Fruit fly (Drosophila melanogaster) Kc167 (cell line): Measurements from ENCODE around the gene mbc.

Experiments
- Myc ChIP-seq: fragments of >200 bp; optimal IDR thresholded peaks from 2 replicates; lab custom pipeline; 2017; ENCODE audit warnings: missing external identifiers
- Sin3A ChIP-seq: fragments of >200 bp; optimal IDR thresholded peaks from 2 replicates; lab custom pipeline; 2018; ENCODE audit warnings: missing external identifiers
- h ChIP-seq: fragments of >200 bp; optimal IDR thresholded peaks from 3 replicates; lab custom pipeline; 2018; ENCODE audit warnings: missing external identifiers
- insv ChIP-seq: fragments of >200 bp; optimal IDR thresholded peaks from 3 replicates; lab custom pipeline; 2018; ENCODE audit warnings: missing external identifiers
- psq ChIP-seq: fragments of >200 bp; optimal IDR thresholded peaks from 2 replicates; lab custom pipeline; 2017; ENCODE audit warnings: missing external identifiers
- ttk ChIP-seq: sonication (Bioruptor generic); optimal IDR thresholded peaks from 2 replicates; lab custom pipeline; 2017; ENCODE audit warnings: missing external identifiers

- TF ChIP-seq ttk (lab: Kevin White, UChicago) (no peak), psq (no peak), Sin3A (lab: Kevin White, UChicago) (no peak), h (lab: Kevin White, UChicago) (no peak), Myc (lab: Kevin White, UChicago) (no peak), insv (lab: Kevin White, UChicago) (no peak)
Observed at dm6 chr3R:23827093-23827492, 45.5 kb downstream of the mbc start.
